Worm (Caenorhabditis elegans): Measurements from ENCODE around the gene srbc-20.

- TF ChIP-seq unc-39 (tag; optimal IDR thresholded peaks at IDR 0.05): no peak
- TF ChIP-seq alr-1 (tag; optimal IDR thresholded peaks at IDR 0.05): no peak
- peak; percentile 39 for TF ChIP-seq nhr-6 (tag; optimal IDR thresholded peaks at IDR 0.05)
- no peak for TF ChIP-seq ceh-82 (tag; optimal IDR thresholded peaks at IDR 0.05)
- no peak for TF ChIP-seq dmd-4 (tag; optimal IDR thresholded peaks at IDR 0.05)
- peak; percentile 23 for TF ChIP-seq snpc-4 (tag; optimal IDR thresholded peaks at IDR 0.05)
- no peak for TF ChIP-seq nhr-11 (tag; optimal IDR thresholded peaks at IDR 0.05)
Measured at ce11 chrV:2126996-2127585, 19.8 kb upstream of the srbc-20 start, which contains the start of gene ldp-1.
